Worm (Caenorhabditis elegans): ENCODE data around the gene brc-1.

brc-1 gene

ce11 chrIII:3862918-3863385 is at the start of gene brc-1:
Gene brc-1 (minus strand): TSS chrIII:3862968.
- peak; percentile 82 to 96 for TF ChIP-seq lsy-2 (tag; optimal IDR thresholded peaks at IDR 0.05)
- peak; percentile 99 for TF ChIP-seq ama-1 (optimal IDR thresholded peaks at IDR 0.05)
- no peak for TF ChIP-seq nhr-111 (GFP tag; optimal IDR thresholded peaks at IDR 0.05)
- TF ChIP-seq T20F7.1 (GFP tag; optimal IDR thresholded peaks at IDR 0.05), result peak; percentile 73
- no peak for TF ChIP-seq R02D3.7 (tag; optimal IDR thresholded peaks at IDR 0.05)
- no peak for TF ChIP-seq F26F4.8 (GFP tag; conservative IDR thresholded peaks at IDR 0.05)
- no peak for TF ChIP-seq lir-3 (tag; optimal IDR thresholded peaks at IDR 0.05)
- no peak for TF ChIP-seq zip-2 (tag; optimal IDR thresholded peaks at IDR 0.05)
- peak; percentile 92 for TF ChIP-seq hlh-11 (tag; optimal IDR thresholded peaks at IDR 0.05)
- peak; percentile 53 for TF ChIP-seq nhr-237 (tag; optimal IDR thresholded peaks at IDR 0.05)
- peak; percentile 61; the same call in 1 of the 2 replicates for TF ChIP-seq vab-7 (GFP tag; IDR thresholded peaks at IDR 0.05)
- TF ChIP-seq ZK546.5 (tag; optimal IDR thresholded peaks at IDR 0.05), result no peak
- TF ChIP-seq dve-1 (tag; optimal IDR thresholded peaks at IDR 0.05; ENCODE audit: insufficient read depth), result peak; percentile 83
- TF ChIP-seq nhr-102 (tag; optimal IDR thresholded peaks at IDR 0.05), result peak; percentile 39
- TF ChIP-seq mdl-1 (tag; optimal IDR thresholded peaks at IDR 0.05), result peak; percentile 51 to 84
- peak; percentile 92 for TF ChIP-seq ctbp-1 (GFP tag; IDR thresholded peaks at IDR 0.05)
- TF ChIP-seq ces-1 (GFP tag; optimal IDR thresholded peaks at IDR 0.05), result no peak
- peak; percentile 75 for TF ChIP-seq dmd-9 (GFP tag; IDR thresholded peaks at IDR 0.05)
- peak; percentile 86 for TF ChIP-seq nhr-77 (tag; optimal IDR thresholded peaks at IDR 0.05)
- no peak for TF ChIP-seq ztf-11 (tag; optimal IDR thresholded peaks at IDR 0.05)
- no peak for TF ChIP-seq ceh-62 (tag; optimal IDR thresholded peaks at IDR 0.05)
- peak; percentile 30 for TF ChIP-seq spr-3 (GFP tag; optimal IDR thresholded peaks at IDR 0.05)
- no peak for TF ChIP-seq mdt-29 (GFP tag; IDR thresholded peaks at IDR 0.05)
- TF ChIP-seq madf-9 (GFP tag; conservative IDR thresholded peaks at IDR 0.05), result peak; percentile 63; the same call in 1 of the 2 replicates
- peak; percentile 97 for TF ChIP-seq lin-38 (GFP tag; IDR thresholded peaks at IDR 0.05)
- no peak for TF ChIP-seq aly-2 (tag; optimal IDR thresholded peaks at IDR 0.05)
- peak; percentile 80 for TF ChIP-seq dmd-6 (GFP tag; IDR thresholded peaks at IDR 0.05)
- peak; percentile 83 for TF ChIP-seq ceh-20 (GFP tag; IDR thresholded peaks at IDR 0.05)
- peak; percentile 62 for TF ChIP-seq nhr-48 (tag; optimal IDR thresholded peaks at IDR 0.05)
- TF ChIP-seq T26A8.4 (GFP tag; IDR thresholded peaks at IDR 0.05), result peak; percentile 72
- TF ChIP-seq daf-16 (GFP tag; optimal IDR thresholded peaks at IDR 0.05), result peak in 1 of 2 experiments; percentile 41
- TF ChIP-seq daf-16 (tag; optimal IDR thresholded peaks at IDR 0.05), result peak; percentile 50
- peak; percentile 55; the same call in 1 of the 2 replicates for TF ChIP-seq lin-1 (GFP tag; IDR thresholded peaks at IDR 0.05)
- TF ChIP-seq zag-1 (tag; optimal IDR thresholded peaks at IDR 0.05), result no peak
- TF ChIP-seq ceh-44 (GFP tag; IDR thresholded peaks at IDR 0.05), result 0 out of 2 replicates have a peak, but pooled peaks have one; percentile 28
- TF ChIP-seq mxl-2 (GFP tag; conservative IDR thresholded peaks at IDR 0.05), result no peak
- TF ChIP-seq nhr-41 (GFP tag; IDR thresholded peaks at IDR 0.05), result no peak
- TF ChIP-seq gei-8 (GFP tag; optimal IDR thresholded peaks at IDR 0.05), result no peak
- no peak for TF ChIP-seq daf-19 (GFP tag; conservative IDR thresholded peaks at IDR 0.05)
- TF ChIP-seq cey-2 (tag; optimal IDR thresholded peaks at IDR 0.05; ENCODE audit: borderline replicate concordance, insufficient read depth), result no peak
- no peak for TF ChIP-seq Y5F2A.4 (GFP tag; optimal IDR thresholded peaks at IDR 0.05)
- TF ChIP-seq daf-12 (tag; optimal IDR thresholded peaks at IDR 0.05), result no peak
- TF ChIP-seq zfp-3 (GFP tag; conservative IDR thresholded peaks at IDR 0.05), result peak; percentile 35; the same call in 1 of the 2 replicates
- peak; percentile 1 for TF ChIP-seq ztf-7 (tag; optimal IDR thresholded peaks at IDR 0.05)
- no peak for TF ChIP-seq tag-97 (GFP tag; IDR thresholded peaks at IDR 0.05)
- TF ChIP-seq attf-4 (tag; optimal IDR thresholded peaks at IDR 0.05), result no peak
- TF ChIP-seq daf-8 (GFP tag; IDR thresholded peaks at IDR 0.05), result no peak
- TF ChIP-seq arid-1 (GFP tag; conservative IDR thresholded peaks at IDR 0.05), result 0 out of 2 replicates have a peak, but pooled peaks have one; percentile 45
- TF ChIP-seq mep-1 (tag; optimal IDR thresholded peaks at IDR 0.05), result peak; percentile 95
- 0 out of 2 replicates have a peak, but pooled peaks have one; percentile 8 for TF ChIP-seq saeg-2 (GFP tag; IDR thresholded peaks at IDR 0.05)
- no peak for TF ChIP-seq ceh-82 (tag; optimal IDR thresholded peaks at IDR 0.05)
